Worm (Caenorhabditis elegans) whole organism, L4 larva: Measurements from ENCODE around the gene Y82E9BR.10.
A peak's percentile ranks its signal among the peaks of the same experiment; 100 is the strongest.

Experiments
- F10B5.3 ChIP-seq: sonication (generic microtip); optimal IDR thresholded peaks from 2 replicates; lab custom pipeline; 2016; ENCODE audit warnings: mild to moderate bottlenecking, missing genetic modification characterization, missing compliant biosample characterization
- F26F4.8 ChIP-seq: fragments of 200-800 bp; sonication (Bioruptor generic); conservative IDR thresholded peaks from 2 replicates; pipeline ENCODE4 v1.3.6; 2022; ENCODE audit warnings: missing genetic modification characterization, missing compliant biosample characterization
- F44E2.7 ChIP-seq: fragments of 200-800 bp; sonication (Bioruptor generic); IDR thresholded peaks from 2 replicates; pipeline ENCODE4 v2.1.2; 2022; ENCODE audit warnings: missing genetic modification characterization, missing compliant biosample characterization
- Y105C5A.15 ChIP-seq: fragments of 200-800 bp; sonication (Bioruptor generic); IDR thresholded peaks from 2 replicates; pipeline ENCODE4 v1.3.6; 2022; ENCODE audit warnings: missing genetic modification characterization, missing compliant biosample characterization
- Y5F2A.4 ChIP-seq: fragments of 200-800 bp; sonication (Bioruptor generic); optimal IDR thresholded peaks from 2 replicates; lab custom pipeline; 2018; ENCODE audit warnings: mild to moderate bottlenecking, missing genetic modification characterization, missing compliant biosample characterization
- ZK337.2 ChIP-seq: fragments of 200-800 bp; sonication (Bioruptor generic); IDR thresholded peaks from 2 replicates; pipeline ENCODE4 v1.3.6; 2022; ENCODE audit warnings: missing genetic modification reagents, missing genetic modification characterization, missing compliant biosample characterization
- ZK546.5 ChIP-seq, 2 experiments: sonication (generic microtip); optimal IDR thresholded peaks; 2 replicates each; lab custom pipeline; 2017; ENCODE audit warnings: missing biosample characterization in 2 of 2, missing genetic modification characterization in 2 of 2
- aha-1 ChIP-seq: fragments of 150-350 bp; peaks from one replicate; lab custom pipeline; 2014; ENCODE audit warnings: missing biosample characterization, missing genetic modification characterization
- arid-1 ChIP-seq: fragments of 200-800 bp; sonication (Bioruptor generic); conservative IDR thresholded peaks from 2 replicates; pipeline ENCODE4 v1.3.6; 2022; ENCODE audit warnings: missing genetic modification reagents, missing genetic modification characterization, missing compliant biosample characterization
- attf-4 ChIP-seq: sonication (generic microtip); optimal IDR thresholded peaks from 3 replicates; lab custom pipeline; 2017; ENCODE audit warnings: missing biosample characterization, missing genetic modification characterization
- ceh-20 ChIP-seq: fragments of 200-800 bp; sonication (Bioruptor generic); IDR thresholded peaks from 2 replicates; pipeline ENCODE4 v1.3.6; 2022; ENCODE audit warnings: missing genetic modification reagents, missing genetic modification characterization, missing compliant biosample characterization
- ceh-28 ChIP-seq: fragments of 150-350 bp; optimal IDR thresholded peaks from 2 replicates; lab custom pipeline; 2014; ENCODE audit warnings: missing biosample characterization, missing genetic modification reagents, missing genetic modification characterization
- cey-2 ChIP-seq: sonication (generic microtip); optimal IDR thresholded peaks from 3 replicates; lab custom pipeline; 2017; ENCODE audit warnings: missing genetic modification characterization, mild to moderate bottlenecking, missing compliant biosample characterization, antibody characterized with exemption, borderline replicate concordance; ENCODE audit not compliant: insufficient read depth
- ctbp-1 ChIP-seq: fragments of 200-800 bp; sonication (Bioruptor generic); IDR thresholded peaks from 2 replicates; pipeline ENCODE4 v1.3.6; 2022; ENCODE audit warnings: missing genetic modification reagents, missing genetic modification characterization, missing compliant biosample characterization
- daf-19 ChIP-seq: fragments of 200-800 bp; sonication (Bioruptor generic); conservative IDR thresholded peaks from 2 replicates; pipeline ENCODE4 v1.3.6; 2022; ENCODE audit warnings: missing genetic modification characterization, missing compliant biosample characterization
- daf-8 ChIP-seq: fragments of 200-800 bp; sonication (Bioruptor generic); IDR thresholded peaks from 2 replicates; pipeline ENCODE4 v1.3.6; 2022; ENCODE audit warnings: missing genetic modification characterization, missing compliant biosample characterization
- fos-1 ChIP-seq: fragments of 150-350 bp; optimal IDR thresholded peaks from 2 replicates; lab custom pipeline; 2014; ENCODE audit warnings: missing biosample characterization, missing genetic modification characterization
- hlh-11 ChIP-seq: fragments of 200-800 bp; sonication (Bioruptor generic); optimal IDR thresholded peaks from 2 replicates; lab custom pipeline; 2018; ENCODE audit warnings: mild to moderate bottlenecking, missing genetic modification characterization, missing compliant biosample characterization
- hmg-1.1 ChIP-seq: fragments of 200-800 bp; sonication (Bioruptor generic); IDR thresholded peaks from 2 replicates; pipeline ENCODE4 v1.3.6; 2022; ENCODE audit warnings: missing genetic modification reagents, missing genetic modification characterization, missing compliant biosample characterization
- lim-7 ChIP-seq: fragments of 200-800 bp; sonication (Bioruptor generic); IDR thresholded peaks from 2 replicates; pipeline ENCODE4 v1.3.6; 2022; ENCODE audit warnings: missing genetic modification characterization, missing compliant biosample characterization
- lin-1 ChIP-seq: fragments of 200-800 bp; sonication (Bioruptor generic); IDR thresholded peaks from 2 replicates; pipeline ENCODE4 v1.3.6; 2022; ENCODE audit warnings: missing genetic modification reagents, missing genetic modification characterization, missing compliant biosample characterization
- lin-13 ChIP-seq: fragments of 150-350 bp; optimal IDR thresholded peaks from 2 replicates; lab custom pipeline; 2014; ENCODE audit warnings: missing biosample characterization, missing genetic modification reagents, missing genetic modification characterization
- lin-38 ChIP-seq: fragments of 200-800 bp; sonication (Bioruptor generic); IDR thresholded peaks from 2 replicates; pipeline ENCODE4 v1.3.6; 2022; ENCODE audit warnings: missing genetic modification reagents, missing genetic modification characterization, missing compliant biosample characterization
- lin-39 ChIP-seq: fragments of 150-350 bp; optimal IDR thresholded peaks from 2 replicates; lab custom pipeline; 2014; ENCODE audit warnings: missing biosample characterization, missing genetic modification reagents, missing genetic modification characterization
- lir-3 ChIP-seq: sonication (generic microtip); optimal IDR thresholded peaks from 2 replicates; lab custom pipeline; 2016; ENCODE audit warnings: mild to moderate bottlenecking, missing genetic modification characterization, missing compliant biosample characterization
- lsy-2 ChIP-seq, 2 experiments: fragments of 150-350 bp in 1 of 2; sonication (generic microtip) in 1 of 2; optimal IDR thresholded peaks; 2 replicates each; lab custom pipeline; 2014 to 2017; ENCODE audit warnings: missing biosample characterization in 2 of 2, missing genetic modification characterization in 2 of 2
- madf-5 ChIP-seq, 2 experiments: fragments of 200-800 bp; sonication (Bioruptor generic); IDR thresholded peaks; 2 replicates each; pipeline ENCODE4 v1.3.6; 2022; ENCODE audit warnings: missing compliant biosample characterization in 2 of 2, missing genetic modification characterization in 2 of 2
- mdt-29 ChIP-seq: fragments of 200-800 bp; sonication (Bioruptor generic); IDR thresholded peaks from 2 replicates; pipeline ENCODE4 v1.3.6; 2022; ENCODE audit warnings: missing genetic modification reagents, missing genetic modification characterization, missing compliant biosample characterization
- mxl-3 ChIP-seq: fragments of 200-800 bp; sonication (Bioruptor generic); optimal IDR thresholded peaks from 2 replicates; lab custom pipeline; 2018; ENCODE audit warnings: mild to moderate bottlenecking, missing genetic modification characterization, missing compliant biosample characterization
- nhr-237 ChIP-seq: sonication (generic microtip); optimal IDR thresholded peaks from 2 replicates; lab custom pipeline; 2017; ENCODE audit warnings: missing biosample characterization, missing genetic modification characterization
- nhr-41 ChIP-seq: fragments of 200-800 bp; sonication (Bioruptor generic); IDR thresholded peaks from 2 replicates; pipeline ENCODE4 v1.3.6; 2022; ENCODE audit warnings: missing genetic modification reagents, missing genetic modification characterization, missing compliant biosample characterization
- nhr-42 ChIP-seq: fragments of 200-800 bp; sonication (Bioruptor generic); IDR thresholded peaks from 2 replicates; pipeline ENCODE4 v1.3.6; 2022; ENCODE audit warnings: missing genetic modification characterization, missing compliant biosample characterization
- nhr-76 ChIP-seq: fragments of 150-350 bp; optimal IDR thresholded peaks from 2 replicates; lab custom pipeline; 2014; ENCODE audit warnings: missing biosample characterization, missing genetic modification characterization
- nhr-77 ChIP-seq: fragments of 150-350 bp; optimal IDR thresholded peaks from 2 replicates; lab custom pipeline; 2014; ENCODE audit warnings: missing biosample characterization, missing genetic modification characterization
- saeg-2 ChIP-seq: fragments of 200-800 bp; sonication (Bioruptor generic); IDR thresholded peaks from 2 replicates; pipeline ENCODE4 v1.3.6; 2022; ENCODE audit warnings: missing genetic modification reagents, missing genetic modification characterization, missing compliant biosample characterization
- set-16 ChIP-seq: fragments of 200-800 bp; sonication (Bioruptor generic); IDR thresholded peaks from 2 replicates; pipeline ENCODE4 v1.3.6; 2022; ENCODE audit warnings: missing genetic modification reagents, missing genetic modification characterization, missing compliant biosample characterization
- skn-1 ChIP-seq: fragments of 150-350 bp; optimal IDR thresholded peaks from 2 replicates; lab custom pipeline; 2014; ENCODE audit warnings: missing biosample characterization, missing genetic modification characterization
- snpc-1.2 ChIP-seq: fragments of 200-800 bp; sonication (Bioruptor generic); IDR thresholded peaks from 2 replicates; pipeline ENCODE4 v1.3.6; 2022; ENCODE audit warnings: missing genetic modification reagents, missing genetic modification characterization, missing compliant biosample characterization
- spr-3 ChIP-seq: fragments of 200-800 bp; sonication (Bioruptor generic); optimal IDR thresholded peaks from 2 replicates; lab custom pipeline; 2018; ENCODE audit warnings: mild to moderate bottlenecking, missing genetic modification characterization, missing compliant biosample characterization
- unc-62 ChIP-seq, 3 experiments: fragments of 150-350 bp in 1 of 3; sonication (generic microtip); optimal IDR thresholded peaks in 2 of 3; peaks in 1 of 3; 1 replicate in 1 of 3; 2 replicates in 2 of 3; lab custom pipeline; 2014 to 2017; ENCODE audit warnings: missing biosample characterization in 3 of 3, missing genetic modification characterization in 3 of 3, missing genetic modification reagents in 3 of 3, missing genotype in 1 of 3
- zag-1 ChIP-seq: fragments of 150-350 bp; optimal IDR thresholded peaks from 2 replicates; lab custom pipeline; 2014; ENCODE audit warnings: missing biosample characterization, missing genetic modification characterization
- zfp-2 ChIP-seq: sonication (generic microtip); optimal IDR thresholded peaks from 2 replicates; lab custom pipeline; 2016; ENCODE audit warnings: mild to moderate bottlenecking, missing genetic modification characterization, missing compliant biosample characterization
- zfp-3 ChIP-seq: fragments of 200-800 bp; sonication (Bioruptor generic); conservative IDR thresholded peaks from 2 replicates; pipeline ENCODE4 v1.3.6; 2022; ENCODE audit warnings: missing genetic modification reagents, missing genetic modification characterization, missing compliant biosample characterization
- ztf-11 ChIP-seq: fragments of 150-350 bp; optimal IDR thresholded peaks from 2 replicates; lab custom pipeline; 2014; ENCODE audit warnings: missing biosample characterization, missing genetic modification characterization
- ztf-7 ChIP-seq: fragments of 150-350 bp; optimal IDR thresholded peaks from 2 replicates; lab custom pipeline; 2014; ENCODE audit warnings: missing biosample characterization, missing genetic modification characterization

Y82E9BR.10 gene

DNA sequence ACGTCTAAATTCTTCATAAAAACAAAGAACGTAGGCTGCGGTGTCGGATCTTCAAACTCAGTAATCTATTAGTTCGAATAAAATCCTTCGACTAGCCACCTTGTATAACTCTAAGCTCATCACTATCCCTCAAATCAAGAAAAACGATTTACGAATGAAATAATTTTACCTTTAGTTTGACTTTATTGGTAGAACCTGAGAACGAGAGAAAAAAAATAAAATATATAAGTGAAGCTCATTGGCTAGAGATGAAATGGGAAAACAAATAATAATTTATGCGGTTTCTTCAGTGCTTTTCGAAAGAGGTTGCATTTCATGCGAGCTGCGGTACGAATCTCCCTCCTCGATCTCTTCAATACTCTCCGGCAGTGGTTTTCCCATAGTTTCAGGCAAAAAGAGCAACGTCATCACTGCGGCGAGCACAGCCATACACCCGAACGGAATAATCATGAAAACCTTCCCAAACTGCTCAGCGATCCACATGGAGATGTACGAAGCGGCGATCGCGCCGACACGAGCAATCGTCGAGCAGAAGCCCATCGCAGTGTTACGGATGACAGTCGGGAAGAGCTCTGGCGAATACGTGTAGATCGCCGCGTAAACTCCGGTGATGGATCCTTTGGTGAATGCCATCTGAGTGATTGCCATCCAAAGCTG is 44.4 kb upstream of the Y82E9BR.10 start (continued):
- peak; percentile 9; the same call in 1 of the 2 replicates for TF ChIP-seq ceh-20 (GFP tag; lab: Robert Waterston, UW)
- TF ChIP-seq ZK337.2 (GFP tag; lab: Robert Waterston, UW), result no peak
- no peak for TF ChIP-seq skn-1 (tag; lab: Kevin White, UChicago)
- TF ChIP-seq arid-1 (GFP tag; lab: Robert Waterston, UW), result peak; percentile 66; the same call in 1 of the 2 replicates
- peak; percentile 83 for TF ChIP-seq ctbp-1 (GFP tag; lab: Robert Waterston, UW)
- TF ChIP-seq Y5F2A.4 (GFP tag; lab: Kevin White, UChicago), result peak; percentile 74
- no peak for TF ChIP-seq nhr-237 (tag; lab: Kevin White, UChicago)
- TF ChIP-seq saeg-2, result peak; percentile 72
- peak; percentile 93 for TF ChIP-seq zfp-3
- TF ChIP-seq ceh-28, result no peak

DNA sequence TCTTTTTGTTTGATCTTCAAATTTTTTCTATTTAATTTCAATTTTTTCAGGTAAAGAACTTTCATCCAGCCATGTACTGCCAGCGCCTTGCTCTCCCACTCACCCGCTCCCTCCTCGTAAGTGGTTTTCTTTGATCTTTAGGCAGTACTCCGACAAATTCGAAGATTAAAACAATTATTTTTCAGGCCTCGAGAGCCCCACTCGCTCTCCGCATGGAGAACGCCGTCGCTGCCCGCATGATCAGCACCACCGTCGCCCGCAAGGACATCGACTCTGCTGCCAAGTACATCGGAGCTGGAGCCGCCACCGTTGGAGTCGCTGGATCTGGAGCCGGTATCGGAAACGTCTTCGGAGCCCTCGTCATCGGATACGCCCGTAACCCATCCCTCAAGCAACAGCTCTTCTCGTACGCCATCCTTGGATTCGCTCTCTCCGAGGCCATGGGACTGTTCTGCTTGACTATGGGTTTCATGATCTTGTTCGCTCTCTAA is 43.8 kb upstream of the Y82E9BR.10 start, which contains the start of gene Y82E9BR.3:
Y82E9BR.3 (plus strand) TSS at position 51 of the 491 bp plus-strand sequence.
- no peak for TF ChIP-seq attf-4
- no peak for TF ChIP-seq saeg-2
- no peak for TF ChIP-seq ztf-7 (tag; lab: Kevin White, UChicago)
- no peak for TF ChIP-seq zfp-2 (tag; lab: Kevin White, UChicago)
- TF ChIP-seq lin-1 (GFP tag; lab: Robert Waterston, UW), result no peak
- TF ChIP-seq nhr-237 (tag; lab: Kevin White, UChicago), result no peak
- TF ChIP-seq lin-13 (GFP tag; lab: Kevin White, UChicago), result no peak
- no peak for TF ChIP-seq ZK546.5 (tag; optimal IDR thresholded peaks at IDR 0.05; lab: Kevin White, UChicago)
- 0 out of 2 replicates have a peak, but pooled peaks have one; percentile 14 for TF ChIP-seq snpc-1.2 (GFP tag; lab: Robert Waterston, UW)
- TF ChIP-seq nhr-41 (GFP tag; lab: Robert Waterston, UW), result no peak
- TF ChIP-seq aha-1 (tag; lab: Kevin White, UChicago), result peak; percentile 41
- no peak for TF ChIP-seq mdt-29 (GFP tag; lab: Robert Waterston, UW)
- no peak for TF ChIP-seq F26F4.8 (GFP tag; lab: Robert Waterston, UW)
- TF ChIP-seq set-16 (GFP tag; lab: Robert Waterston, UW), result peak; percentile 94
- no peak for TF ChIP-seq ztf-11 (tag; lab: Kevin White, UChicago)
- peak; percentile 27; the same call in 1 of the 2 replicates for TF ChIP-seq lim-7 (GFP tag; lab: Robert Waterston, UW)

DNA sequence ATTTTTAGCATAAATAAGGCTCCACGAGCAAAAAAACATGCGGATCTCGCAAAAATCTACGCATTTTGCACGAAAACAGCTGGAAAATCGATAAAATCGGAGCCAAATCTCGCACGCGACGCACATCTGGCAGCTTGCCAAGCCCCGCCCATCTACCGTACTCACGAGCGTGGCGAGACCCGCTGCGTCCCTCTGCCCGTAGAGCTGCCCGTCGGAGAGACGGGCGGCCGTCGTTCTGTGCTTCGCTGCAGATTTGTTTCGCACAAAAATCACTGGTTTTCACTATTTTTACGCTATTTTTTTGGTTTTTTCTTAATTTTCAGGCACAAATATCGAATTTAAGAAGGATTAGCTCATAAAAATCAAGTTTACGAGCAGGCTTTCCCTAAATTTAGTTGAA is 43.3 kb upstream of the Y82E9BR.10 start:
- TF ChIP-seq F44E2.7 (GFP tag; lab: Robert Waterston, UW) (no peak), F10B5.3 (tag; lab: Kevin White, UChicago) (peak; percentile 68), lin-39 (tag; lab: Kevin White, UChicago) (no peak), nhr-237 (tag; lab: Kevin White, UChicago) (peak; percentile 13), unc-62 (GFP tag; optimal IDR thresholded peaks at IDR 0.05 in 1 of 2; lab: Kevin White, UChicago) (peak in 1 of 2 experiments; percentile 93), unc-62 (tag; optimal IDR thresholded peaks at IDR 0.05; lab: Kevin White, UChicago) (no peak), mxl-3 (GFP tag; lab: Kevin White, UChicago) (peak; percentile 82), zag-1 (tag; lab: Kevin White, UChicago) (no peak), cey-2 (tag; lab: Kevin White, UChicago) (no peak), lir-3 (tag; lab: Kevin White, UChicago) (no peak), spr-3 (GFP tag; lab: Kevin White, UChicago) (peak; percentile 60), Y5F2A.4 (GFP tag; lab: Kevin White, UChicago) (no peak), daf-8 (GFP tag; lab: Robert Waterston, UW) (no peak), hlh-11 (tag; lab: Kevin White, UChicago) (peak; percentile 86), arid-1 (GFP tag; lab: Robert Waterston, UW) (peak; percentile 79), nhr-76 (tag; lab: Kevin White, UChicago) (no peak), daf-19 (GFP tag; lab: Robert Waterston, UW) (no peak), fos-1 (tag; lab: Kevin White, UChicago) (no peak), ctbp-1 (GFP tag; lab: Robert Waterston, UW) (peak; percentile 68), lsy-2 (tag; optimal IDR thresholded peaks at IDR 0.05; lab: Kevin White, UChicago) (peak; percentile 96 to 99), madf-5 (GFP tag; IDR thresholded peaks at IDR 0.05; lab: Robert Waterston, UW) (0 out of 4 replicates have a peak, but pooled peaks of 1 of the 2 experiments have one; percentile 34), hmg-1.1 (GFP tag; lab: Robert Waterston, UW) (peak; percentile 84), nhr-42 (peak; percentile 87), nhr-77 (peak; percentile 87), Y105C5A.15 (no peak), lin-38 (peak; percentile 89), ztf-11 (tag; lab: Kevin White, UChicago) (no peak), snpc-1.2 (GFP tag; lab: Robert Waterston, UW) (peak; percentile 33; the same call in 1 of the 2 replicates)
